Worm (Caenorhabditis elegans) whole organism, L3 larva: ENCODE data around the gene T05A1.5.

Experiments used
- R02D3.7 ChIP-seq: fragments of 150-350 bp; optimal IDR thresholded peaks from 2 replicates; lab custom pipeline; 2014; ENCODE audit warnings: missing biosample characterization, missing genetic modification characterization
- ZK546.5 ChIP-seq: sonication (generic microtip); optimal IDR thresholded peaks from 2 replicates; lab custom pipeline; 2017; ENCODE audit warnings: missing biosample characterization, missing genetic modification characterization
- ama-1 ChIP-seq: fragments of 150-350 bp; optimal IDR thresholded peaks from 2 replicates; lab custom pipeline; 2018
- ceh-16 ChIP-seq: sonication (generic microtip); optimal IDR thresholded peaks from 2 replicates; lab custom pipeline; 2017; ENCODE audit warnings: missing biosample characterization, missing genetic modification characterization
- ceh-28 ChIP-seq: fragments of 150-350 bp; optimal IDR thresholded peaks from 2 replicates; lab custom pipeline; 2014; ENCODE audit warnings: missing biosample characterization, missing genetic modification reagents, missing genetic modification characterization
- ceh-82 ChIP-seq: fragments of 150-350 bp; optimal IDR thresholded peaks from 2 replicates; lab custom pipeline; 2014; ENCODE audit warnings: missing biosample characterization, missing genetic modification characterization
- ceh-9 ChIP-seq: sonication (generic microtip); optimal IDR thresholded peaks from 2 replicates; lab custom pipeline; 2018; ENCODE audit warnings: missing biosample characterization, missing genetic modification characterization
- daf-12 ChIP-seq: fragments of 150-350 bp; optimal IDR thresholded peaks from 2 replicates; lab custom pipeline; 2014; ENCODE audit warnings: missing biosample characterization, missing genetic modification reagents, missing genetic modification characterization
- egl-27 ChIP-seq: sonication (generic microtip); optimal IDR thresholded peaks from 4 replicates; lab custom pipeline; 2017; ENCODE audit warnings: missing biosample characterization, missing genetic modification reagents, missing genetic modification characterization
- egl-5 ChIP-seq: fragments of 150-350 bp; optimal IDR thresholded peaks from 2 replicates; lab custom pipeline; 2017; ENCODE audit warnings: missing biosample characterization, missing genetic modification reagents, missing genetic modification characterization, inconsistent platforms
- elt-1 ChIP-seq: fragments of 150-350 bp; optimal IDR thresholded peaks from 2 replicates; lab custom pipeline; 2014; ENCODE audit warnings: missing biosample characterization, missing genetic modification characterization
- elt-2 ChIP-seq: sonication (generic microtip); optimal IDR thresholded peaks from 2 replicates; lab custom pipeline; 2016; ENCODE audit warnings: missing genetic modification reagents, mild to moderate bottlenecking, missing genetic modification characterization, missing compliant biosample characterization
- elt-3 ChIP-seq, 3 experiments: fragments of 150-350 bp in 1 of 3; sonication (generic microtip) in 2 of 3; optimal IDR thresholded peaks; 2 replicates in 2 of 3; 4 replicates in 1 of 3; lab custom pipeline; 2014 to 2017; ENCODE audit warnings: missing biosample characterization in 3 of 3, missing genetic modification characterization in 3 of 3
- fkh-10 ChIP-seq: sonication (generic microtip); optimal IDR thresholded peaks from 2 replicates; lab custom pipeline; 2017; ENCODE audit warnings: missing biosample characterization, missing genetic modification reagents, missing genetic modification characterization
- fkh-2 ChIP-seq: fragments of 150-350 bp; optimal IDR thresholded peaks from 2 replicates; lab custom pipeline; 2014; ENCODE audit warnings: missing biosample characterization, missing genetic modification reagents, missing genetic modification characterization
- fos-1 ChIP-seq: fragments of 150-350 bp; optimal IDR thresholded peaks from 2 replicates; lab custom pipeline; 2014; ENCODE audit warnings: missing biosample characterization, missing genetic modification characterization
- hmg-11 ChIP-seq: sonication (generic microtip); optimal IDR thresholded peaks from 2 replicates; lab custom pipeline; 2016; ENCODE audit warnings: missing genetic modification characterization, missing compliant biosample characterization
- jun-1 ChIP-seq: fragments of 150-350 bp; optimal IDR thresholded peaks from 2 replicates; lab custom pipeline; 2014; ENCODE audit warnings: missing biosample characterization, missing genetic modification reagents, missing genetic modification characterization
- lin-15B ChIP-seq: fragments of 150-350 bp; optimal IDR thresholded peaks from 2 replicates; lab custom pipeline; 2014; ENCODE audit warnings: missing biosample characterization, missing genetic modification characterization
- lsy-12 ChIP-seq: sonication (generic microtip); optimal IDR thresholded peaks from 2 replicates; lab custom pipeline; 2016; ENCODE audit warnings: mild to moderate bottlenecking, missing genetic modification characterization, missing compliant biosample characterization
- mdl-1 ChIP-seq: fragments of 150-350 bp; optimal IDR thresholded peaks from 2 replicates; lab custom pipeline; 2014; ENCODE audit warnings: missing biosample characterization, missing genetic modification characterization
- nfya-1 ChIP-seq: sonication (generic microtip); optimal IDR thresholded peaks from 2 replicates; lab custom pipeline; 2017; ENCODE audit warnings: missing genetic modification characterization, mild to moderate bottlenecking, missing compliant biosample characterization, antibody characterized with exemption, moderate library complexity; ENCODE audit not compliant: insufficient read depth
- nhr-23 ChIP-seq: fragments of 150-350 bp; optimal IDR thresholded peaks from 2 replicates; lab custom pipeline; 2014; ENCODE audit warnings: missing biosample characterization, missing genetic modification reagents, missing genetic modification characterization
- nhr-237 ChIP-seq: fragments of 150-350 bp; optimal IDR thresholded peaks from 2 replicates; lab custom pipeline; 2014; ENCODE audit warnings: missing biosample characterization, missing genetic modification characterization
- nhr-25 ChIP-seq: sonication (generic microtip); optimal IDR thresholded peaks from 2 replicates; lab custom pipeline; 2017; ENCODE audit warnings: missing biosample characterization, missing genetic modification characterization
- nhr-28 ChIP-seq: fragments of 150-350 bp; optimal IDR thresholded peaks from 2 replicates; lab custom pipeline; 2014; ENCODE audit warnings: missing biosample characterization, missing genetic modification characterization
- nhr-43 ChIP-seq: sonication (generic microtip); optimal IDR thresholded peaks from 2 replicates; lab custom pipeline; 2016; ENCODE audit warnings: mild to moderate bottlenecking, missing genetic modification characterization, missing compliant biosample characterization; ENCODE audit not compliant: poor library complexity, severe bottlenecking
- nhr-76 ChIP-seq: fragments of 150-350 bp; sonication (generic microtip); optimal IDR thresholded peaks from 5 replicates; lab custom pipeline; 2014; ENCODE audit warnings: missing biosample characterization, missing genetic modification characterization
- nhr-77 ChIP-seq: fragments of 150-350 bp; optimal IDR thresholded peaks from 2 replicates; lab custom pipeline; 2014; ENCODE audit warnings: missing biosample characterization, missing genetic modification characterization
- pha-4 ChIP-seq: fragments of 150-350 bp; optimal IDR thresholded peaks from 2 replicates; lab custom pipeline; 2014; ENCODE audit warnings: missing biosample characterization, missing genetic modification reagents, missing genetic modification characterization
- pqm-1 ChIP-seq: fragments of 150-350 bp; optimal IDR thresholded peaks from 2 replicates; lab custom pipeline; 2017; ENCODE audit warnings: missing biosample characterization, missing genetic modification characterization, inconsistent platforms
- sea-2 ChIP-seq: fragments of 150-350 bp; sonication (generic microtip); optimal IDR thresholded peaks from 4 replicates; lab custom pipeline; 2014; ENCODE audit warnings: missing biosample characterization, missing genetic modification reagents, missing genetic modification characterization
- skn-1 ChIP-seq: fragments of 150-350 bp; optimal IDR thresholded peaks from 2 replicates; lab custom pipeline; 2014; ENCODE audit warnings: missing biosample characterization, missing genetic modification characterization
- snpc-4 ChIP-seq: fragments of 150-350 bp; optimal IDR thresholded peaks from 2 replicates; lab custom pipeline; 2014; ENCODE audit warnings: missing biosample characterization, missing genetic modification characterization
- unc-39 ChIP-seq: sonication (generic microtip); optimal IDR thresholded peaks from 4 replicates; lab custom pipeline; 2017; ENCODE audit warnings: missing biosample characterization, missing genetic modification characterization
- zag-1 ChIP-seq: fragments of 150-350 bp; optimal IDR thresholded peaks from 2 replicates; lab custom pipeline; 2014; ENCODE audit warnings: missing biosample characterization, missing genetic modification characterization
- ztf-11 ChIP-seq: fragments of 150-350 bp; optimal IDR thresholded peaks from 2 replicates; lab custom pipeline; 2014; ENCODE audit warnings: missing biosample characterization, missing genetic modification characterization

The T05A1.5 gene

DNA sequence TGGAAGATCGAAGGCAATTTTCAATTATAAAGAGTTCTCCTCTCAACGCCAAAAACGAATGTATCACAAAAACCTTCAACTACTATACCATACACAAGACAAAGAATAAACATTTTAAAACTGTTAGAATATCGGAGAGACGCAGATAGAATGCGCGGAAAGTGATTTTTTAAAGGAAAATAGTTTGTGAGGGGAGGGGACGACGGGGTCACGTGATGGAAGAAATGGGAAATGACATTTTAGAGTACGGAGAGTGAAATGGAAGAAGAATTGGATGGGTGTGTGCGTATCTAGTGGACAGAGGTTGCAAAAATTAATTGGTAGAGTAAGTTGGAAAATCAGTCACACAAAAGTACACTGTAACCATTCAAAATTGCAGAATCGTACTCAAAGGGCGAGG, 11.7 kb upstream of the T05A1.5 start:
- TF ChIP-seq nhr-25 (tag; lab: Kevin White, UChicago) (peak; percentile 85), lsy-12 (tag; lab: Kevin White, UChicago) (no peak), skn-1 (tag; lab: Kevin White, UChicago) (no peak), nhr-23 (tag; lab: Kevin White, UChicago) (peak; percentile 46), snpc-4 (tag; lab: Kevin White, UChicago) (peak; percentile 6), pha-4 (tag; lab: Kevin White, UChicago) (peak; percentile 48)

DNA sequence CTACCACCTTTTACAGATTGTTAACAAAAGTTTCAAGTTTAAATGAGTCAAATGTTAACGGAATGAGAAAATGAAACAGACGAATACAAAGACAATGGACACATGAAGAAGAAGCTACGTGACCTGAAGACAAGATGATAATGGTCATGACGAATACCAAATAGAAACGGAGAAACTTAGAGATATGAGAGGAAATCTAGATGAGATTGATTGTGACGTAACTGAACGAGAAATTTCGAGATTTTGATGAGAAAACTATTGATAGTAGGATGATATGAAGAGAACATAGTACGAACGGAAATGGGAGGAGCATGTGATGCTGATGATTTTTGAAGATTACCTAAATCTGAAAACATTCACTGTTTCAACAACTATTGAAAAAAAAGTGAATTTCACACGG, 11.0 kb upstream of the T05A1.5 start:
- TF ChIP-seq sea-2 (GFP tag; lab: Kevin White, UChicago), result no peak
- TF ChIP-seq snpc-4 (tag; lab: Kevin White, UChicago), result no peak
- no peak for TF ChIP-seq ZK546.5
- no peak for TF ChIP-seq unc-39 (tag; lab: Kevin White, UChicago)
- no peak for TF ChIP-seq mdl-1 (tag; lab: Kevin White, UChicago)
- peak in 1 of 3 experiments; percentile 81 for TF ChIP-seq elt-3 (tag; optimal IDR thresholded peaks at IDR 0.05; lab: Kevin White, UChicago)
- TF ChIP-seq nhr-77, result no peak
- TF ChIP-seq lin-15B (tag; lab: Kevin White, UChicago), result no peak
- TF ChIP-seq nhr-76, result no peak
- peak; percentile 85 for TF ChIP-seq nhr-23 (tag; lab: Kevin White, UChicago)
- TF ChIP-seq nhr-28 (tag; lab: Kevin White, UChicago), result no peak
- TF ChIP-seq egl-5, result no peak
- TF ChIP-seq daf-12 (tag; lab: Kevin White, UChicago), result no peak
- TF ChIP-seq nfya-1 (tag; lab: Kevin White, UChicago), result peak; percentile 9
- no peak for TF ChIP-seq nhr-237 (tag; lab: Kevin White, UChicago)
- no peak for TF ChIP-seq elt-1
- no peak for TF ChIP-seq ceh-82 (tag; lab: Kevin White, UChicago)
- no peak for TF ChIP-seq R02D3.7
- TF ChIP-seq ceh-28 (tag; lab: Kevin White, UChicago), result no peak
- peak; percentile 66 for TF ChIP-seq nhr-25 (tag; lab: Kevin White, UChicago)
- no peak for TF ChIP-seq fkh-2 (tag; lab: Kevin White, UChicago)
- TF ChIP-seq pqm-1 (tag; lab: Kevin White, UChicago), result no peak
- no peak for TF ChIP-seq fkh-10 (GFP tag; lab: Kevin White, UChicago)
- TF ChIP-seq egl-27 (tag; lab: Kevin White, UChicago), result no peak
- no peak for TF ChIP-seq ceh-9
- no peak for TF ChIP-seq ztf-11
- no peak for TF ChIP-seq fos-1 (tag; lab: Kevin White, UChicago)
- no peak for TF ChIP-seq pha-4 (tag; lab: Kevin White, UChicago)
- TF ChIP-seq ceh-16 (tag; lab: Kevin White, UChicago), result no peak
- TF ChIP-seq hmg-11 (tag; lab: Kevin White, UChicago), result no peak
- no peak for TF ChIP-seq jun-1 (tag; lab: Kevin White, UChicago)
- peak; percentile 62 for TF ChIP-seq nhr-43 (tag; lab: Kevin White, UChicago)

DNA sequence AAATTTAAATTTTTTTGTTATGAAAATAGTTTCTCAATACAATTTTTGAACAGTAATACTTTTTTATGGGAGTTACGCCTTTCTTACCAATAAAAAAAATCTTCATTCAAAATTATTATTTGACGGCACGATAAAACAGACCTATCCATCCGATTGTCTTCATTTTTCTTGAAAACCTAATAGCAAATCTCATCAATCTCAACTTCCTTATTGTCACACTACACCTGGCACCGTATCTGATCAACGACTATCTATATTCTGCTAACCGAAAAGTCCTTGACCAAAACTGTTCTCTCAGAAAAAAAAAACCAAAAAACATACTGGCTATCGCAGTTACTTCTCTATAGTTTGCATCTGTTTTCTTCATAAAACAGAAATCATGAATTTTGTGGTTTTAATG, 10.0 kb upstream of the T05A1.5 start:
- TF ChIP-seq nhr-43 (tag; lab: Kevin White, UChicago), result peak; percentile 20
- peak; percentile 56 for TF ChIP-seq nhr-23 (tag; lab: Kevin White, UChicago)
- no peak for TF ChIP-seq ceh-16 (tag; lab: Kevin White, UChicago)
- TF ChIP-seq ama-1 (lab: Kevin White, UChicago), result no peak
- peak; percentile 44 for TF ChIP-seq elt-1

DNA sequence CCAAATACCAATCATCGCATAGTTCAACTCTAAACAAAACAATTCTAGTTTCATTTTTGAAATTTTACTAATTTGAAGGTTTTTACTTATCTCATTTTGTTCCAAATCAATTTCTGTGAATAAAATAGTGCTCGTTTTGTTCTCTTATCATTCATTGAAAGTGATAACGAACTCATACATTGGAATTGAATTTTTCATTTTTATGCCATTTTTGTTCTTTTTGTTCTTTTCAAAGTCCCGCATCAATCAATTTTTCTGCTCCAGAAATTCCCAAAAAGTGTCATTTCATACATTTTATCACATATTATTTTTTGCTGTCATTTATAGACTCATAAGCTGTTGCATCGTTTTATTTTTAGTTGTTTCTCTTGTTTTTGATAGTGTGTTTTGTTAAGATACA, 8.6 kb upstream of the T05A1.5 start:
- TF ChIP-seq nhr-43 (tag; lab: Kevin White, UChicago), result no peak
- TF ChIP-seq pqm-1 (tag; lab: Kevin White, UChicago), result peak; percentile 15
- TF ChIP-seq elt-2 (tag; lab: Kevin White, UChicago), result peak; percentile 79
- no peak for TF ChIP-seq zag-1 (tag; lab: Kevin White, UChicago)
- TF ChIP-seq, all 47 proteins: peak for 2
